Worm (Caenorhabditis elegans) whole organism, early embryonic: ENCODE data around the gene ins-22.
A peak's percentile ranks its signal among the peaks of the same experiment; 100 is the strongest.

Source experiments
- B0310.2 ChIP-seq: sonication (generic microtip); optimal IDR thresholded peaks from 2 replicates; lab custom pipeline; 2016; ENCODE audit warnings: mild to moderate bottlenecking, missing genetic modification characterization, missing compliant biosample characterization
- F13C5.2 ChIP-seq: sonication (generic microtip); optimal IDR thresholded peaks from 2 replicates; lab custom pipeline; 2017; ENCODE audit warnings: mild to moderate bottlenecking, missing genetic modification characterization, inconsistent platforms, missing compliant biosample characterization
- aly-1 ChIP-seq: sonication (generic microtip); optimal IDR thresholded peaks from 2 replicates; lab custom pipeline; 2016; ENCODE audit warnings: missing genetic modification characterization, missing compliant biosample characterization
- ama-1 ChIP-seq: fragments of 150-350 bp; optimal IDR thresholded peaks from 2 replicates; lab custom pipeline; 2014
- ceh-13 ChIP-seq: fragments of 200-800 bp; sonication (Bioruptor generic); optimal IDR thresholded peaks from 2 replicates; lab custom pipeline; 2018; ENCODE audit warnings: mild to moderate bottlenecking, missing genetic modification characterization, missing compliant biosample characterization
- ceh-36 ChIP-seq: sonication (generic microtip); optimal IDR thresholded peaks from 2 replicates; lab custom pipeline; 2016; ENCODE audit warnings: missing genetic modification characterization, inconsistent platforms, missing compliant biosample characterization
- ets-7 ChIP-seq: sonication (generic microtip); optimal IDR thresholded peaks from 2 replicates; lab custom pipeline; 2016; ENCODE audit warnings: missing genotype, missing genetic modification characterization, missing compliant biosample characterization
- flt-1 ChIP-seq: fragments of 200-800 bp; sonication (Bioruptor generic); IDR thresholded peaks from 2 replicates; pipeline ENCODE4 v1.3.6; 2022; ENCODE audit warnings: missing genetic modification characterization, missing compliant biosample characterization
- hmbx-1 ChIP-seq: sonication (generic microtip); optimal IDR thresholded peaks from 2 replicates; lab custom pipeline; 2016; ENCODE audit warnings: mild to moderate bottlenecking, missing genetic modification characterization, missing compliant biosample characterization
- hmg-4 ChIP-seq: fragments of 200-800 bp; sonication (Bioruptor generic); optimal IDR thresholded peaks from 2 replicates; lab custom pipeline; 2018; ENCODE audit warnings: mild to moderate bottlenecking, missing genetic modification characterization, missing compliant biosample characterization
- hnd-1 ChIP-seq: sonication (generic microtip); optimal IDR thresholded peaks from 2 replicates; lab custom pipeline; 2016; ENCODE audit warnings: missing genetic modification characterization, missing compliant biosample characterization
- pes-1 ChIP-seq: fragments of 200-800 bp; sonication (Bioruptor generic); IDR thresholded peaks from 2 replicates; pipeline ENCODE4 v1.3.6; 2022; ENCODE audit warnings: missing genetic modification reagents, missing genetic modification characterization, missing compliant biosample characterization
- scrt-1 ChIP-seq: fragments of 200-800 bp; sonication (Bioruptor generic); IDR thresholded peaks from 2 replicates; pipeline ENCODE4 v1.3.6; 2022; ENCODE audit warnings: missing genetic modification characterization, missing compliant biosample characterization
- sea-1 ChIP-seq: fragments of 200-800 bp; sonication (Bioruptor generic); conservative IDR thresholded peaks from 2 replicates; pipeline ENCODE4 v1.3.6; 2022; ENCODE audit warnings: missing genetic modification characterization, missing compliant biosample characterization
- tbx-11 ChIP-seq: fragments of 200-800 bp; sonication (Bioruptor generic); IDR thresholded peaks from 2 replicates; pipeline ENCODE4 v1.3.6; 2022; ENCODE audit warnings: missing genetic modification characterization, missing compliant biosample characterization
- tbx-37 ChIP-seq: fragments of 200-800 bp; sonication (Bioruptor generic); conservative IDR thresholded peaks from 2 replicates; pipeline ENCODE4 v1.3.6; 2022; ENCODE audit warnings: missing genetic modification reagents, missing genetic modification characterization, missing compliant biosample characterization
- tra-4 ChIP-seq: sonication (generic microtip); optimal IDR thresholded peaks from 2 replicates; lab custom pipeline; 2017; ENCODE audit warnings: missing genetic modification characterization, missing compliant biosample characterization

The ins-22 gene

DNA sequence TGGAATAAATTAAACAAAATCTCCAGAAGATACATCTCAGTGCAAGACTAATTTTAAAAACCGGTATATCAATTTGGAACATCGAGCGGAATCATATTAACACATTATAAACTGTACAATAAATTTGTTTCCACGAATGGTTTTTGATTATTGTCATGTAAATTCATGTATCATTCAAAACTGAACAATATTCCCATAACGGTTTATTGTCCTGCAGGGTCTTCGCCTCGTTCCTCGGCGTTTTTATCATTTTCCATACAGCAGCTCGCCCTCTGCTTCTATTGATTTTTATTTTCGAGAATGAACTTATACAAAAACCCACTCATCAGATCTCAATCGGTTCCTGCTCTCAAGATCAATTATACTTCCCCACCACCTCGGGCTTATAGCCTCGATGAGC, 32.9 kb downstream of the ins-22 start, which contains the start of gene T16G12.8:
Gene T16G12.8 (plus strand): TSS at position 301 of the 400 bp plus-strand sequence.
- TF ChIP-seq hmg-4 (no peak), hnd-1 (tag; lab: Kevin White, UChicago) (no peak), F13C5.2 (tag; lab: Kevin White, UChicago) (no peak), tbx-37 (GFP tag; lab: Robert Waterston, UW) (no peak), sea-1 (no peak), aly-1 (no peak), hmbx-1 (no peak), ceh-13 (GFP tag; lab: Kevin White, UChicago) (no peak), tra-4 (tag; lab: Kevin White, UChicago) (no peak), pes-1 (GFP tag; lab: Robert Waterston, UW) (no peak), ama-1 (lab: Kevin White, UChicago) (no peak), tbx-11 (GFP tag; lab: Robert Waterston, UW) (no peak), flt-1 (GFP tag; lab: Robert Waterston, UW) (no peak), ets-7 (tag; lab: Kevin White, UChicago) (no peak), B0310.2 (tag; lab: Kevin White, UChicago) (no peak), ceh-36 (tag; lab: Kevin White, UChicago) (no peak), scrt-1 (no peak)

ce11 chrIII:10060573-10060972, 34.5 kb downstream of the ins-22 start, which contains the start of gene T16G12.13:
T16G12.13 (plus strand) TSS chrIII:10060865.
- no peak for TF ChIP-seq sea-1
- no peak for TF ChIP-seq tbx-37 (GFP tag; lab: Robert Waterston, UW)
- no peak for TF ChIP-seq aly-1
- no peak for TF ChIP-seq hmbx-1
- TF ChIP-seq scrt-1, result no peak
- no peak for TF ChIP-seq ceh-13 (GFP tag; lab: Kevin White, UChicago)
- no peak for TF ChIP-seq hnd-1 (tag; lab: Kevin White, UChicago)
- TF ChIP-seq ama-1 (lab: Kevin White, UChicago), result no peak
- TF ChIP-seq tra-4 (tag; lab: Kevin White, UChicago), result no peak
- TF ChIP-seq F13C5.2 (tag; lab: Kevin White, UChicago), result no peak
- TF ChIP-seq ceh-36 (tag; lab: Kevin White, UChicago), result no peak
- TF ChIP-seq pes-1 (GFP tag; lab: Robert Waterston, UW), result no peak
- no peak for TF ChIP-seq hmg-4
- TF ChIP-seq tbx-11 (GFP tag; lab: Robert Waterston, UW), result no peak

- no peak for TF ChIP-seq scrt-1
- no peak for TF ChIP-seq F13C5.2 (tag; lab: Kevin White, UChicago)
- no peak for TF ChIP-seq ets-7 (tag; lab: Kevin White, UChicago)
- TF ChIP-seq B0310.2 (tag; lab: Kevin White, UChicago), result no peak
- peak; percentile 70 for TF ChIP-seq tbx-37 (GFP tag; lab: Robert Waterston, UW)
- TF ChIP-seq pes-1 (GFP tag; lab: Robert Waterston, UW), result peak; percentile 63
- TF ChIP-seq flt-1 (GFP tag; lab: Robert Waterston, UW), result 0 out of 2 replicates have a peak, but pooled peaks have one; percentile 35
Measured at ce11 chrIII:10064140-10064539, 38.1 kb downstream of the ins-22 start, which contains the start of gene ekl-6. ekl-6 (plus strand) TSS chrIII:10064404.

- TF ChIP-seq hnd-1 (tag; lab: Kevin White, UChicago) (no peak), ceh-13 (GFP tag; lab: Kevin White, UChicago) (no peak), tra-4 (tag; lab: Kevin White, UChicago) (no peak), sea-1 (no peak), B0310.2 (tag; lab: Kevin White, UChicago) (no peak), ama-1 (lab: Kevin White, UChicago) (no peak), ceh-36 (tag; lab: Kevin White, UChicago) (no peak)
Measured at ce11 chrIII:10069278-10069677, 43.2 kb downstream of the ins-22 start, which contains the start of gene T16G12.6. T16G12.6 (plus strand) TSS chrIII:10069578.

DNA sequence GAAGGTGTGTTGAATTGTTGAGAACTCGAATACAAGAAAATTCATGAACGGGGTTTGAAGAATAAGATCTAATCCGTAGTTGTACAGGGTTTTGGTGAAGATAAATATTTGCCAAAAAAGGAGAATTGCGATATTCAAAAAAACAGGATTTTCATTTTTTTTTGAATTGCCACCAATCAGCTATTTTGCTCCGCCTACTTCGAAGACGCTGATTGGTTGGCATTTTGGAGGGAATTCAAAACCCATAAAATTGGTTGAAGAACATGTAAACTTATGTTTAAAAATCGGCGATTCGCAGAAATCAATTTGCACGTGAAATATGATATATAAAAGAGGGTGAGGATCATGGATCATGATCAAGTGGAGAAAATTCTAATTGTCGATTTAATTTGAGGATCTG, 50.0 kb downstream of the ins-22 start:
- no peak for TF ChIP-seq ceh-13 (GFP tag; lab: Kevin White, UChicago)
- TF ChIP-seq scrt-1, result no peak
- TF ChIP-seq hnd-1 (tag; lab: Kevin White, UChicago), result no peak
- no peak for TF ChIP-seq pes-1 (GFP tag; lab: Robert Waterston, UW)
- TF ChIP-seq ama-1 (lab: Kevin White, UChicago), result no peak
- TF ChIP-seq hmg-4, result no peak
- TF ChIP-seq tra-4 (tag; lab: Kevin White, UChicago), result no peak
- TF ChIP-seq flt-1 (GFP tag; lab: Robert Waterston, UW), result no peak
- no peak for TF ChIP-seq tbx-11 (GFP tag; lab: Robert Waterston, UW)
- TF ChIP-seq ets-7 (tag; lab: Kevin White, UChicago), result no peak
- no peak for TF ChIP-seq sea-1
- TF ChIP-seq tbx-37 (GFP tag; lab: Robert Waterston, UW), result no peak
- TF ChIP-seq aly-1, result no peak
- TF ChIP-seq ceh-36 (tag; lab: Kevin White, UChicago), result no peak
- no peak for TF ChIP-seq hmbx-1
- no peak for TF ChIP-seq F13C5.2 (tag; lab: Kevin White, UChicago)
- no peak for TF ChIP-seq B0310.2 (tag; lab: Kevin White, UChicago)
